Fruit fly (Drosophila melanogaster): Measurements from ENCODE around the gene Svip.

Svip gene

dm6 chr3L:9402157-9402890, 43.5 kb downstream of the Svip start, which contains the start of gene eIF4E1 (continued):
- TF ChIP-seq eyg (GFP tag; optimal IDR thresholded peaks at IDR 0.05), result no peak
- no peak for TF ChIP-seq zf30C (GFP tag; optimal IDR thresholded peaks at IDR 0.05)
- TF ChIP-seq lola (GFP tag; optimal IDR thresholded peaks at IDR 0.05), result no peak
- TF ChIP-seq CG3726 (GFP tag; IDR thresholded peaks at IDR 0.05), result no peak
- TF ChIP-seq CG3838 (GFP tag; optimal IDR thresholded peaks at IDR 0.05), result no peak
- no peak for TF ChIP-seq CG11093 (GFP tag; IDR thresholded peaks at IDR 0.05)
- no peak for TF ChIP-seq scrt (GFP tag; optimal IDR thresholded peaks at IDR 0.05)
- TF ChIP-seq Bgb (GFP tag; IDR thresholded peaks at IDR 0.05; ENCODE audit: partially characterized antibody), result peak; percentile 86
- no peak for TF ChIP-seq esg (GFP tag; conservative IDR thresholded peaks at IDR 0.05)
- no peak for TF ChIP-seq CG14667 (GFP tag; IDR thresholded peaks at IDR 0.05)
- TF ChIP-seq trh (GFP tag; optimal IDR thresholded peaks at IDR 0.05), result no peak
- TF ChIP-seq CG32772 (GFP tag; IDR thresholded peaks at IDR 0.05), result no peak
- TF ChIP-seq pho (GFP tag; optimal IDR thresholded peaks at IDR 0.05), result no peak
- no peak for TF ChIP-seq shn (GFP tag; optimal IDR thresholded peaks at IDR 0.05)
- peak; percentile 14 for TF ChIP-seq CG10147 (GFP tag; optimal IDR thresholded peaks at IDR 0.05)
- peak; percentile 65; the same call in 1 of the 2 replicates for TF ChIP-seq slbo (GFP tag; IDR thresholded peaks at IDR 0.05)
- no peak for TF ChIP-seq croc (GFP tag; conservative IDR thresholded peaks at IDR 0.05)
- peak; percentile 52 for TF ChIP-seq CG17186 (GFP tag; optimal IDR thresholded peaks at IDR 0.05)
- no peak for TF ChIP-seq h (optimal IDR thresholded peaks at IDR 0.05)
- peak; percentile 2 for TF ChIP-seq lilli (GFP tag; optimal IDR thresholded peaks at IDR 0.05)
- no peak for TF ChIP-seq CG1529 (GFP tag; optimal IDR thresholded peaks at IDR 0.05)
- TF ChIP-seq H2.0 (GFP tag; IDR thresholded peaks at IDR 0.05), result no peak
- TF ChIP-seq CG9609 (GFP tag; optimal IDR thresholded peaks at IDR 0.05), result no peak
- TF ChIP-seq pum (GFP tag; optimal IDR thresholded peaks at IDR 0.05), result no peak
- TF ChIP-seq ase (GFP tag; IDR thresholded peaks at IDR 0.05), result no peak; the same call in 2 of the 3 replicates
- TF ChIP-seq CG11456 (GFP tag; IDR thresholded peaks at IDR 0.05), result no peak
- peak; percentile 98 for TF ChIP-seq CG2116 (GFP tag; optimal IDR thresholded peaks at IDR 0.05)
- peak; percentile 35 for TF ChIP-seq Dad (GFP tag; optimal IDR thresholded peaks at IDR 0.05)
- no peak for TF ChIP-seq CG8924 (tag; optimal IDR thresholded peaks at IDR 0.05)
- TF ChIP-seq CG42726 (GFP tag; IDR thresholded peaks at IDR 0.05; ENCODE audit: partially characterized antibody), result peak; percentile 80
- no peak for TF ChIP-seq CG8089 (GFP tag; optimal IDR thresholded peaks at IDR 0.05)
- TF ChIP-seq gro (GFP tag; optimal IDR thresholded peaks at IDR 0.05), result peak; percentile 32
- no peak for TF ChIP-seq CG6813 (GFP tag; optimal IDR thresholded peaks at IDR 0.05)
- no peak for TF ChIP-seq sqz (GFP tag; optimal IDR thresholded peaks at IDR 0.05)
- TF ChIP-seq ewg (GFP tag; optimal IDR thresholded peaks at IDR 0.05), result no peak
- TF ChIP-seq Med (GFP tag), result peak; percentile 74
- TF ChIP-seq Opbp (GFP tag; IDR thresholded peaks at IDR 0.05; ENCODE audit: partially characterized antibody), result peak; percentile 81
- no peak for TF ChIP-seq p53 (GFP tag; optimal IDR thresholded peaks at IDR 0.05)
- no peak for TF ChIP-seq nom (GFP tag; optimal IDR thresholded peaks at IDR 0.05)
- no peak for TF ChIP-seq CG12942 (GFP tag; optimal IDR thresholded peaks at IDR 0.05)
- TF ChIP-seq bsh (GFP tag; optimal IDR thresholded peaks at IDR 0.05), result no peak
- TF ChIP-seq z (GFP tag; IDR thresholded peaks at IDR 0.05), result no peak
- no peak for TF ChIP-seq Kr (GFP tag; optimal IDR thresholded peaks at IDR 0.05)
- no peak for TF ChIP-seq CG7928 (GFP tag; optimal IDR thresholded peaks at IDR 0.05)
- TF ChIP-seq bab2 (GFP tag; optimal IDR thresholded peaks at IDR 0.05), result no peak
- TF ChIP-seq Dll (GFP tag; IDR thresholded peaks at IDR 0.05; ENCODE audit: partially characterized antibody), result peak; percentile 72
- TF ChIP-seq lbe (GFP tag; optimal IDR thresholded peaks at IDR 0.05), result no peak
- no peak for TF ChIP-seq tap (tag; optimal IDR thresholded peaks at IDR 0.05)
- TF ChIP-seq CG9817 (tag; optimal IDR thresholded peaks at IDR 0.05), result no peak
- TF ChIP-seq gsb-n (tag; optimal IDR thresholded peaks at IDR 0.05), result no peak
